Worm (Caenorhabditis elegans) whole organism, midembryonic: ENCODE results near the gene K02H11.4.

Source experiments
- T22C8.4 ChIP-seq: fragments of 200-800 bp; sonication (Bioruptor generic); IDR thresholded peaks from 2 replicates; pipeline ENCODE4 v1.3.6; 2022; ENCODE audit warnings: missing genetic modification characterization, missing compliant biosample characterization
- cog-1 ChIP-seq: sonication (generic microtip); optimal IDR thresholded peaks from 2 replicates; lab custom pipeline; 2016; ENCODE audit warnings: missing genetic modification characterization, missing compliant biosample characterization
- flt-1 ChIP-seq: fragments of 200-800 bp; sonication (Bioruptor generic); IDR thresholded peaks from 2 replicates; pipeline ENCODE4 v1.3.6; 2022; ENCODE audit warnings: missing genetic modification characterization, missing compliant biosample characterization
- klf-2 ChIP-seq: fragments of 200-800 bp; sonication (Bioruptor generic); conservative IDR thresholded peaks from 2 replicates; pipeline ENCODE4 v1.3.6; 2022; ENCODE audit warnings: missing genetic modification reagents, missing genetic modification characterization, missing compliant biosample characterization
- med-1 ChIP-seq: sonication (generic microtip); optimal IDR thresholded peaks from 2 replicates; lab custom pipeline; 2017; ENCODE audit warnings: missing genetic modification characterization, mild to moderate bottlenecking, missing compliant biosample characterization, antibody characterized with exemption, missing genetic modification reagents; ENCODE audit not compliant: insufficient read depth
- ref-1 ChIP-seq: fragments of 200-800 bp; sonication (Bioruptor generic); conservative IDR thresholded peaks from 2 replicates; pipeline ENCODE4 v1.3.6; 2022; ENCODE audit warnings: missing genetic modification reagents, missing genetic modification characterization, missing compliant biosample characterization
- tab-1 ChIP-seq: fragments of 200-800 bp; sonication (Bioruptor generic); IDR thresholded peaks from 2 replicates; pipeline ENCODE4 v1.3.6; 2022; ENCODE audit warnings: missing genetic modification characterization, missing compliant biosample characterization
- ztf-23 ChIP-seq: fragments of 200-800 bp; sonication (Bioruptor generic); IDR thresholded peaks from 2 replicates; pipeline ENCODE4 v1.3.6; 2022; ENCODE audit warnings: missing genetic modification reagents, missing genetic modification characterization, missing compliant biosample characterization
- ztf-29 ChIP-seq: fragments of 200-800 bp; sonication (Bioruptor generic); IDR thresholded peaks from 2 replicates; pipeline ENCODE4 v1.3.6; 2022; ENCODE audit warnings: missing genetic modification reagents, missing genetic modification characterization, missing compliant biosample characterization

Gene K02H11.4

DNA sequence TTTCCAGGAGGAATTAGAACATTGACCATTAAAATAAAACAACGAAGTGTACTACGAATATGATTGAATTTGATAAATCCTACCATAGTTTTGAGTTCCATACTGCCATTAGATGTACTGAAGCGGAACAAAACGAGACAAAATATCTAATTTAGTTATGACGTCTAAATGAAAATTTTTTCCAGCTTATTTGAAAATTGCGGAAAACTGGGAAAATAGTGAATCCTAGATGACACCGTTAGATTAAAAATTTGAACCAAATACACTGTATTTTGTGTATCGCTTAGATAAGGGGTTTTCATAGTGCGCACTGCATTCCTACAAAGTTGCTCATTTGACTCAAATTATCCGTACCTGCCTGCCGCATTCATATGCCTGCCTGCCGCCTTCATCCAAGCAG, at the start of gene K02H11.4:
Gene K02H11.4 (minus strand): TSS at position 101 of the 400 bp plus-strand sequence.
- TF ChIP-seq ztf-29 (GFP tag; lab: Robert Waterston, UW) (no peak), ztf-23 (GFP tag; lab: Robert Waterston, UW) (no peak), med-1 (GFP tag; lab: Kevin White, UChicago) (no peak), tab-1 (no peak), ref-1 (no peak), cog-1 (tag; lab: Kevin White, UChicago) (no peak), klf-2 (no peak), flt-1 (GFP tag; lab: Robert Waterston, UW) (no peak), T22C8.4 (GFP tag; lab: Robert Waterston, UW) (no peak)

DNA sequence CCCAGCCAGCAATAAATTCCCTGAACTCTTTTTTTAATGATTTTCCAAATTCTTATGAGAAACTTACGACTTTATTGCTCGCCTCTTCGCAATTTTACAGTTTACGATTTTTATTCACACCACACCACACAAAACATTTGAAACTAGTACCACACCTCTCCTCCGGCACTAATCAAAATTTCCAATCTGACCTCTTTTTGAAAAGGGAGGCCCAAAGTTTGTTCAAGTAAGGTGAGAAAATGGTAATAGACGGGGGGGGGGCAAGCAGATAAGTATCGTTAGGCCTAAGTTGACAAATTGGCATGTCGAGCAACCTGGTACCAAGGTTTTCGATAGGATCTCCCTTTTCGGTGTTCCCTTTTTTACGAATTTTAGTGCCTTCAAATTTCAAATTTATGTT, 48.7 kb upstream of the K02H11.4 start:
- TF ChIP-seq klf-2, result no peak
- no peak for TF ChIP-seq T22C8.4 (GFP tag; lab: Robert Waterston, UW)
- no peak for TF ChIP-seq ztf-23 (GFP tag; lab: Robert Waterston, UW)
- TF ChIP-seq flt-1 (GFP tag; lab: Robert Waterston, UW), result no peak
- no peak for TF ChIP-seq cog-1 (tag; lab: Kevin White, UChicago)
- TF ChIP-seq med-1 (GFP tag; lab: Kevin White, UChicago), result no peak
- no peak for TF ChIP-seq tab-1
- TF ChIP-seq ztf-29 (GFP tag; lab: Robert Waterston, UW), result no peak
- TF ChIP-seq ref-1, result no peak

DNA sequence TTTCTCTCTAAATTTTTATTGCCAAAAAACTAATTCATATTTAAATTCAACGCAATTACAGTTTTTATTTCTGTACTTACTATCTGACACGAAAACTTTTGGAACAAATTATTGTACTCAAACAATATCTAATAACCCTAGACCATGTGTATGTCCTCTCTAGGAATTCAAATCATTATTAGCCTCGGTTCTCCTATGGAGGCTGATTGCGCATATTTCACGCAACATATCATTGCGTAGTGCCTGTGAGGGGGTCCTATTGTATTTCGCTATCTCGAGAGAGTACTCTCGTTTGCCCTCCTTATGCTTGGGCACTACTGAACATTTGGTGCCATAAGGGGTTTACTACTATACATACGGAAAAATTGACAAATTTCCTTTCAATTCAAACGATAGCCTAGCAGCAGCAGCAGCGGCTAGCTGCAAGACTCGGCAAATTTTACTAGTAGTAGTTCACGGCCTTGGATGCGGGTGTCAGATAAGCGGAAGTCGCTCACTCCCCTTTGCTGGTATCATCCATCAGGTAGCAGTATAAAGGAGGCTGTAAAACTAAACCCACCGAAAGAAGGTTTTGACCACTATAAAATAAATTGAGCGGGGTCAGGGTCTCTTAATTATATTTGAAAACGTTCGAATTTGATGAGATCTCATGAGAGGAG, 47.6 kb upstream of the K02H11.4 start:
- TF ChIP-seq klf-2 (no peak), ztf-23 (GFP tag; lab: Robert Waterston, UW) (no peak), tab-1 (no peak), flt-1 (GFP tag; lab: Robert Waterston, UW) (no peak), T22C8.4 (GFP tag; lab: Robert Waterston, UW) (no peak), cog-1 (tag; lab: Kevin White, UChicago) (no peak), med-1 (GFP tag; lab: Kevin White, UChicago) (no peak), ztf-29 (GFP tag; lab: Robert Waterston, UW) (no peak), ref-1 (no peak)

ce11 chrV:1577092-1577709, 46.1 kb upstream of the K02H11.4 start:
- TF ChIP-seq ref-1, result no peak
- TF ChIP-seq tab-1, result no peak
- no peak for TF ChIP-seq klf-2
- no peak for TF ChIP-seq T22C8.4 (GFP tag; lab: Robert Waterston, UW)
- TF ChIP-seq ztf-29 (GFP tag; lab: Robert Waterston, UW), result 0 out of 2 replicates have a peak, but pooled peaks have one; percentile 37
- TF ChIP-seq ztf-23 (GFP tag; lab: Robert Waterston, UW), result peak; percentile 59; the same call in 1 of the 2 replicates
- TF ChIP-seq cog-1 (tag; lab: Kevin White, UChicago), result no peak
- peak; percentile 51; the same call in 1 of the 2 replicates for TF ChIP-seq flt-1 (GFP tag; lab: Robert Waterston, UW)
- TF ChIP-seq med-1 (GFP tag; lab: Kevin White, UChicago), result no peak

- TF ChIP-seq ztf-23 (GFP tag; lab: Robert Waterston, UW) (0 out of 2 replicates have a peak, but pooled peaks have one; percentile 18), flt-1 (GFP tag; lab: Robert Waterston, UW) (peak; percentile 34; the same call in 1 of the 2 replicates), ref-1 (no peak)
Measured at ce11 chrV:1575493-1576084, 44.5 kb upstream of the K02H11.4 start.

DNA sequence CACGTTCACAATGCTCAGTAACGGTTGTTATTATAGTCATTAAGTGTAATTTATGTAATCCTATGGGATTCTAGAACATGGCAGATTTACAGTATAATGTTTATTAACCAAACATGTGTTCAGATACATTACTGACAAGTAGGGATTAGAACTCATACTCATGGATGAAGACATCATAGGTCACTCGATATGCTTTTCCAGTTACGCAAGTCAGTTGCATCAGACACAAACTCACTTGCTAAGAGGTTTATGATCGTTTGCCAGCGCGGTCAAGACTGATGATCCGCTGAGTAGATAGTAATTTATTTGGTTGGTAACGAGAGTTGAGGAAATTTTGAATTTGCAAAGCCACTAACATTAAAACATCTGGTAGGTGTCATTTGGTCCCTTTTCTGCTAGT, 43.5 kb upstream of the K02H11.4 start:
- TF ChIP-seq ztf-23 (GFP tag; lab: Robert Waterston, UW) (no peak), tab-1 (no peak)

- TF ChIP-seq ref-1 (no peak), ztf-29 (GFP tag; lab: Robert Waterston, UW) (no peak), klf-2 (no peak), ztf-23 (GFP tag; lab: Robert Waterston, UW) (no peak), cog-1 (tag; lab: Kevin White, UChicago) (no peak), flt-1 (GFP tag; lab: Robert Waterston, UW) (no peak), tab-1 (no peak), T22C8.4 (GFP tag; lab: Robert Waterston, UW) (no peak), med-1 (GFP tag; lab: Kevin White, UChicago) (no peak)
Measured at ce11 chrV:1572585-1572984, 41.5 kb upstream of the K02H11.4 start.

DNA sequence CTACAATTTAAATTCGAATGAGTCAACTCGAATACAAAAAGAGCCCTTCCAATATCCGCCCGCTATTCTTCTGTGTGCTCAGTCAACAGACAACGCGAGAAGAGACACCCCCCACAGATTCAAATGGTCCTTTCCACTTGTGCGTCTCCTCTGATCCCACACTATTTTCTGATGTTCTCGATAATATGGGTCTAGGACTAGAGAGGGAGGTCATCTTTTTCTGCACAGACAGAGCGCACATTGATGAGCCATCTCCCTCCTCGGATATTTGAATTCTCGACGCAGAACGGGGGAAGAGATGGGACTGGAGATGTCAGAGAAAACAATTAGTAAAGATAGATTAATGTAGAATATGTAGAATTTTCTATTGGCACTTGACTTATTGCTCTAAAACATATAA, 39.6 kb upstream of the K02H11.4 start:
- TF ChIP-seq flt-1 (GFP tag; lab: Robert Waterston, UW), result no peak
- TF ChIP-seq ztf-23 (GFP tag; lab: Robert Waterston, UW), result no peak
- TF ChIP-seq cog-1 (tag; lab: Kevin White, UChicago), result peak; percentile 43

DNA sequence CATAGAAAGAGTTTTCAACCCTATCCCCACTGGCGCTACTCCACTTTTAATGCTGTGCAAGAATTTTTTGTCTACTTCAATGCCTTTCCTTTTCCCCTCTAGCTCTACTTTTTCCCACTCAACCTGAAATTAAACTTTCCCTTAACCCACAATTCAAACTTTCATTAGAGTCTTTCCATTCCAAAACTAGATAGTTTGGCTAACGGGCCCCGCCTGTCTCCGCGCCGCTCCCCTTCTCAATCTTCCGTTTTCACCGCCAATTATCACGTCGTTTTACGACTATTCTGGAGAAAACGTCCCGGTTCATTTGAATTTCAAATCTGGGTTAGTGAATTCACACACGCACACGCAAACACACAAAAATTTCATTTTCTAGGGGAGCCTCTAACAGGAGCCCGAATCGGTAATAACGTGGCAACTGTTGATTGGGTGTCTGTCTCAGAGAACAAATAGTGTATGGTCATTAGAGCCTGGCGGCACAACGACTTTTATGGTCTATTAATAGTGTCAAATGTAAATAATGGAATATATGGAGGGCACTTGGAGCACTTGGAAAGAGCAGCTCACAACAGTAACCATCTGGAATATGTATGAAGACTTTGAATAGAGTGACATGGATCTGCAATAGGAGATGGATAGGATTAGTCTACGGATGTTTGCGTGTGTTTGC, 38.8 kb upstream of the K02H11.4 start:
- TF ChIP-seq flt-1 (GFP tag; lab: Robert Waterston, UW), result no peak
- TF ChIP-seq cog-1 (tag; lab: Kevin White, UChicago), result no peak
- no peak for TF ChIP-seq med-1 (GFP tag; lab: Kevin White, UChicago)
- TF ChIP-seq ztf-29 (GFP tag; lab: Robert Waterston, UW), result no peak
- TF ChIP-seq klf-2, result no peak
- no peak for TF ChIP-seq T22C8.4 (GFP tag; lab: Robert Waterston, UW)
- TF ChIP-seq ztf-23 (GFP tag; lab: Robert Waterston, UW), result no peak
- TF ChIP-seq tab-1, result no peak
- no peak for TF ChIP-seq ref-1
